Fruit fly (Drosophila melanogaster): ENCODE measurements around the gene Ppm1.

DNA sequence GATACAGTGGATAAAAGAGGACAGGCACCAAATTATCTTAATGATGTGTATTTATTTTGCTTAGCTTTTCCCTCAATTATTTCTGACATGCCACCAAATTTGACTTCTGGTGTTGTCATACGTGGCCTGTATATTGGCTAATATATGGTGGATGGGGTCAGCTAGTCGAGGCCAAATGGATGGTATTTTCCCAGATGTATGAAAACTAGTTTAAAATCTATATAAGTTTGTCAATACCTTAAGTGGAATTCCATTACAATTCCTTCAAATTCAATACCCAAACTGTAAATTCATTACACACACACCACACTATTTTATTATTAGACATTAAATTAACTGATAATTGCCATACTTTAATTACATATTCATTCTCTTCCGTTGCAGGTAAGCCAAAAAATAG lies 29.3 kb upstream of the Ppm1 start:
- TF ChIP-seq Rel (GFP tag; optimal IDR thresholded peaks at IDR 0.05), result no peak
- no peak for TF ChIP-seq Rel (tag; optimal IDR thresholded peaks at IDR 0.05)
- TF ChIP-seq Jra (GFP tag; optimal IDR thresholded peaks at IDR 0.05), result no peak
- TF ChIP-seq CG32264 (GFP tag; optimal IDR thresholded peaks at IDR 0.05), result no peak
- TF ChIP-seq psq (GFP tag; optimal IDR thresholded peaks at IDR 0.05), result no peak
- TF ChIP-seq GATAd (GFP tag; optimal IDR thresholded peaks at IDR 0.05), result no peak
- no peak for TF ChIP-seq woc (GFP tag; optimal IDR thresholded peaks at IDR 0.05)
- TF ChIP-seq Dif (GFP tag; optimal IDR thresholded peaks at IDR 0.05; ENCODE audit: partially characterized antibody), result no peak
- no peak for TF ChIP-seq lola (GFP tag; optimal IDR thresholded peaks at IDR 0.05)
- no peak for TF ChIP-seq jim (GFP tag; optimal IDR thresholded peaks at IDR 0.05)
- no peak for TF ChIP-seq usp (GFP tag; optimal IDR thresholded peaks at IDR 0.05)

Measured in whole organism, wandering third instar larva.